Fruit fly (Drosophila melanogaster) whole organism, embryonic: ENCODE data around the gene Fdh.
A peak's percentile ranks its signal among the peaks of the same experiment; 100 is the strongest.

Experiments
- ATbp ChIP-seq: fragments of 200-800 bp; sonication (Bioruptor generic); optimal IDR thresholded peaks from 2 replicates; lab custom pipeline; 2017; ENCODE audit warnings: missing biosample characterization, mild to moderate bottlenecking, missing genetic modification characterization, missing genetic modification reagents
- Awh ChIP-seq: fragments of 200-800 bp; sonication (Bioruptor generic); IDR thresholded peaks from 2 replicates; pipeline ENCODE4, ENCODE4 v1.3.6; 2022; ENCODE audit warnings: missing biosample characterization, missing genetic modification characterization
- Blimp-1 ChIP-seq: fragments of 200-800 bp; sonication (Bioruptor generic); optimal IDR thresholded peaks from 3 replicates; lab custom pipeline; 2018; ENCODE audit warnings: missing biosample characterization, missing genetic modification characterization, mild to moderate bottlenecking, moderate library complexity, missing genetic modification reagents
- CG10274 ChIP-seq: fragments of 200-800 bp; sonication (Bioruptor generic); optimal IDR thresholded peaks from 3 replicates; lab custom pipeline; 2017; ENCODE audit warnings: missing biosample characterization, mild to moderate bottlenecking, missing genetic modification characterization
- CG12071 ChIP-seq: fragments of 200-800 bp; sonication (Bioruptor generic); optimal IDR thresholded peaks from 3 replicates; lab custom pipeline; 2018; ENCODE audit warnings: missing biosample characterization, mild to moderate bottlenecking, missing genetic modification characterization
- CG12299 ChIP-seq: fragments of 200-800 bp; sonication (Bioruptor generic); optimal IDR thresholded peaks from 2 replicates; lab custom pipeline; 2018; ENCODE audit warnings: missing biosample characterization, mild to moderate bottlenecking, missing genetic modification characterization
- CG12769 ChIP-seq: fragments of 200-800 bp; sonication (Bioruptor generic); optimal IDR thresholded peaks from 2 replicates; lab custom pipeline; 2019; ENCODE audit warnings: missing biosample characterization, mild to moderate bottlenecking, missing genetic modification characterization, moderate library complexity
- CG13287 ChIP-seq: fragments of 200-800 bp; sonication (Bioruptor generic); IDR thresholded peaks from 2 replicates; pipeline ENCODE4 v1.3.6; 2022; ENCODE audit warnings: missing biosample characterization, missing genetic modification characterization; ENCODE audit not compliant: partially characterized antibody
- CG13624 ChIP-seq: fragments of 200-800 bp; sonication (Bioruptor generic); optimal IDR thresholded peaks from 2 replicates; lab custom pipeline; 2016; ENCODE audit warnings: missing biosample characterization, missing genetic modification characterization
- CG15269 ChIP-seq: fragments of 200-800 bp; sonication (Bioruptor generic); optimal IDR thresholded peaks from 2 replicates; lab custom pipeline; 2018; ENCODE audit warnings: missing biosample characterization, mild to moderate bottlenecking, missing genetic modification characterization, moderate library complexity
- CG30403 ChIP-seq: fragments of 200-800 bp; sonication (Bioruptor generic); optimal IDR thresholded peaks from 3 replicates; lab custom pipeline; 2016; ENCODE audit warnings: missing biosample characterization, missing genetic modification characterization
- CG31224 ChIP-seq: fragments of 200-800 bp; sonication (Bioruptor generic); IDR thresholded peaks from 2 replicates; pipeline ENCODE4 v1.3.6; 2022; ENCODE audit warnings: missing biosample characterization, missing genetic modification characterization
- CG32767 ChIP-seq: fragments of 200-800 bp; sonication (Bioruptor generic); IDR thresholded peaks from 2 replicates; pipeline ENCODE4 v1.3.6; 2022; ENCODE audit warnings: missing biosample characterization, missing genetic modification characterization
- CG3407 ChIP-seq: fragments of 200-800 bp; sonication (Bioruptor generic); optimal IDR thresholded peaks from 2 replicates; lab custom pipeline; 2018; ENCODE audit warnings: missing biosample characterization, mild to moderate bottlenecking, missing genetic modification characterization
- CG6813 ChIP-seq: fragments of 200-800 bp; sonication (Bioruptor generic); optimal IDR thresholded peaks from 2 replicates; lab custom pipeline; 2017; ENCODE audit warnings: missing biosample characterization, missing genetic modification characterization, mild to moderate bottlenecking, moderate library complexity, missing genetic modification reagents
- CG7357 ChIP-seq: fragments of 200-800 bp; sonication (Bioruptor generic); IDR thresholded peaks from 3 replicates; pipeline ENCODE4 v1.3.6; 2022; ENCODE audit warnings: missing biosample characterization, missing genetic modification characterization
- CG7839 ChIP-seq: fragments of 200-800 bp; sonication (Bioruptor generic); optimal IDR thresholded peaks from 3 replicates; lab custom pipeline; 2018; ENCODE audit warnings: missing biosample characterization, mild to moderate bottlenecking, missing genetic modification characterization, moderate library complexity
- CG7928 ChIP-seq: fragments of 200-800 bp; sonication (Bioruptor generic); optimal IDR thresholded peaks from 2 replicates; lab custom pipeline; 2017; ENCODE audit warnings: missing biosample characterization, mild to moderate bottlenecking, missing genetic modification characterization
- CG7987 ChIP-seq: fragments of 200-800 bp; sonication (Bioruptor generic); optimal IDR thresholded peaks from 2 replicates; lab custom pipeline; 2018; ENCODE audit warnings: missing biosample characterization, mild to moderate bottlenecking, missing genetic modification characterization, moderate library complexity
- CG8290 ChIP-seq, 3 experiments: fragments of 200-800 bp; sonication (Bioruptor generic); optimal IDR thresholded peaks; 2 replicates each; lab custom pipeline; 2016 to 2019; ENCODE audit warnings: missing biosample characterization in 3 of 3, missing genetic modification characterization in 3 of 3, mild to moderate bottlenecking in 2 of 3, moderate library complexity in 1 of 3
- CG9817 ChIP-seq: fragments of 200-800 bp; sonication (Bioruptor generic); optimal IDR thresholded peaks from 2 replicates; lab custom pipeline; 2018; ENCODE audit warnings: missing biosample characterization, mild to moderate bottlenecking, missing genetic modification characterization, moderate library complexity
- CHES-1-like ChIP-seq: fragments of 200-800 bp; sonication (Bioruptor generic); optimal IDR thresholded peaks from 2 replicates; lab custom pipeline; 2016; ENCODE audit warnings: missing biosample characterization, missing genetic modification characterization
- Dad ChIP-seq: fragments of 200-800 bp; sonication (Bioruptor generic); optimal IDR thresholded peaks from 3 replicates; lab custom pipeline; 2016; ENCODE audit warnings: missing biosample characterization, missing genetic modification characterization
- Dll ChIP-seq: fragments of 200-800 bp; sonication (Bioruptor generic); IDR thresholded peaks from 4 replicates; pipeline ENCODE4 v1.3.6; 2022; ENCODE audit warnings: missing biosample characterization, missing genetic modification characterization; ENCODE audit not compliant: partially characterized antibody
- Ets97D ChIP-seq: fragments of 200-800 bp; sonication (Bioruptor generic); optimal IDR thresholded peaks from 3 replicates; lab custom pipeline; 2016; ENCODE audit warnings: missing biosample characterization, missing genetic modification characterization
- HLHmδ ChIP-seq: fragments of 200-800 bp; sonication (Bioruptor generic); optimal IDR thresholded peaks from 2 replicates; lab custom pipeline; 2018; ENCODE audit warnings: missing biosample characterization, mild to moderate bottlenecking, missing genetic modification characterization, moderate library complexity
- Meics ChIP-seq: fragments of 200-800 bp; sonication (Bioruptor generic); optimal IDR thresholded peaks from 2 replicates; lab custom pipeline; 2017; ENCODE audit warnings: missing biosample characterization, mild to moderate bottlenecking, missing genetic modification characterization
- NC2β ChIP-seq: fragments of 200-800 bp; sonication (Bioruptor generic); optimal IDR thresholded peaks from 2 replicates; lab custom pipeline; 2016; ENCODE audit warnings: missing biosample characterization, missing genetic modification characterization
- Poxn ChIP-seq: fragments of 200-800 bp; sonication (Bioruptor generic); IDR thresholded peaks from 2 replicates; pipeline ENCODE4 v1.3.6; 2022; ENCODE audit warnings: missing biosample characterization, missing genetic modification characterization
- Six4 ChIP-seq: fragments of 200-800 bp; sonication (Bioruptor generic); optimal IDR thresholded peaks from 2 replicates; lab custom pipeline; 2016; ENCODE audit warnings: missing biosample characterization, missing genetic modification characterization
- Sry-δ ChIP-seq: fragments of 200-800 bp; sonication (Bioruptor generic); optimal IDR thresholded peaks from 2 replicates; lab custom pipeline; 2016; ENCODE audit warnings: missing biosample characterization, missing genetic modification characterization
- ac ChIP-seq: fragments of 200-800 bp; sonication (Bioruptor generic); optimal IDR thresholded peaks from 3 replicates; lab custom pipeline; 2017; ENCODE audit warnings: missing biosample characterization, mild to moderate bottlenecking, missing genetic modification characterization
- az2 ChIP-seq: fragments of 200-800 bp; sonication (Bioruptor generic); optimal IDR thresholded peaks from 3 replicates; lab custom pipeline; 2016; ENCODE audit warnings: missing biosample characterization, missing genetic modification characterization
- bigmax ChIP-seq: fragments of 200-800 bp; sonication (Bioruptor generic); optimal IDR thresholded peaks from 2 replicates; lab custom pipeline; 2018; ENCODE audit warnings: missing biosample characterization, mild to moderate bottlenecking, missing genetic modification characterization
- br ChIP-seq: fragments of >200 bp; optimal IDR thresholded peaks from 2 replicates; lab custom pipeline; 2017
- cato ChIP-seq: fragments of 200-800 bp; sonication (Bioruptor generic); optimal IDR thresholded peaks from 2 replicates; lab custom pipeline; 2016; ENCODE audit warnings: missing biosample characterization, missing genetic modification characterization, borderline replicate concordance
- cg ChIP-seq: fragments of 200-800 bp; sonication (Bioruptor generic); optimal IDR thresholded peaks from 3 replicates; lab custom pipeline; 2019; ENCODE audit warnings: missing biosample characterization, mild to moderate bottlenecking, missing genetic modification characterization, moderate library complexity
- dan ChIP-seq: fragments of 200-800 bp; sonication (Bioruptor generic); IDR thresholded peaks from 2 replicates; pipeline ENCODE4 v1.3.6; 2022; ENCODE audit warnings: missing biosample characterization, missing genetic modification characterization
- dmrt99B ChIP-seq: fragments of 200-800 bp; sonication (Bioruptor generic); optimal IDR thresholded peaks from 2 replicates; lab custom pipeline; 2018; ENCODE audit warnings: missing biosample characterization, mild to moderate bottlenecking, missing genetic modification characterization, moderate library complexity
- her ChIP-seq: fragments of 200-800 bp; sonication (Bioruptor generic); optimal IDR thresholded peaks from 2 replicates; lab custom pipeline; 2016; ENCODE audit warnings: missing biosample characterization, missing genetic modification characterization
- inv ChIP-seq: fragments of 200-800 bp; sonication (Bioruptor generic); IDR thresholded peaks from 2 replicates; pipeline ENCODE4 v1.3.6; 2022; ENCODE audit warnings: missing biosample characterization, missing genetic modification characterization; ENCODE audit not compliant: partially characterized antibody
- lbe ChIP-seq: fragments of 200-800 bp; sonication (Bioruptor generic); optimal IDR thresholded peaks from 2 replicates; lab custom pipeline; 2016; ENCODE audit warnings: missing biosample characterization, mild to moderate bottlenecking, missing genetic modification characterization
- salm ChIP-seq: fragments of 200-800 bp; sonication (Bioruptor generic); optimal IDR thresholded peaks from 2 replicates; lab custom pipeline; 2018; ENCODE audit warnings: missing biosample characterization, mild to moderate bottlenecking, missing genetic modification characterization
- sima ChIP-seq: fragments of 200-800 bp; sonication (Bioruptor generic); optimal IDR thresholded peaks from 2 replicates; lab custom pipeline; 2016; ENCODE audit warnings: missing biosample characterization, missing genetic modification characterization
- sna ChIP-seq: fragments of 200-800 bp; sonication (Bioruptor generic); IDR thresholded peaks from 2 replicates; pipeline ENCODE4 v1.3.6; 2022; ENCODE audit warnings: missing biosample characterization, missing genetic modification characterization; ENCODE audit not compliant: partially characterized antibody
- so ChIP-seq: fragments of 200-800 bp; sonication (Bioruptor generic); IDR thresholded peaks from 3 replicates; pipeline ENCODE4 v1.3.6; 2022; ENCODE audit warnings: missing biosample characterization, missing genetic modification characterization
- tna ChIP-seq: fragments of 200-800 bp; sonication (Bioruptor generic); IDR thresholded peaks from 2 replicates; pipeline ENCODE4 v1.3.6; 2022; ENCODE audit warnings: missing biosample characterization, missing genetic modification characterization; ENCODE audit not compliant: partially characterized antibody
- unc-4 ChIP-seq: fragments of 200-800 bp; sonication (Bioruptor generic); IDR thresholded peaks from 2 replicates; pipeline ENCODE4 v1.3.6; 2022; ENCODE audit warnings: missing biosample characterization, missing genetic modification characterization; ENCODE audit not compliant: partially characterized antibody
- zfh1 ChIP-seq: fragments of 200-800 bp; sonication (Bioruptor generic); IDR thresholded peaks from 3 replicates; pipeline ENCODE4 v1.3.6; 2022; ENCODE audit warnings: missing biosample characterization, missing genetic modification characterization

Gene Fdh

DNA sequence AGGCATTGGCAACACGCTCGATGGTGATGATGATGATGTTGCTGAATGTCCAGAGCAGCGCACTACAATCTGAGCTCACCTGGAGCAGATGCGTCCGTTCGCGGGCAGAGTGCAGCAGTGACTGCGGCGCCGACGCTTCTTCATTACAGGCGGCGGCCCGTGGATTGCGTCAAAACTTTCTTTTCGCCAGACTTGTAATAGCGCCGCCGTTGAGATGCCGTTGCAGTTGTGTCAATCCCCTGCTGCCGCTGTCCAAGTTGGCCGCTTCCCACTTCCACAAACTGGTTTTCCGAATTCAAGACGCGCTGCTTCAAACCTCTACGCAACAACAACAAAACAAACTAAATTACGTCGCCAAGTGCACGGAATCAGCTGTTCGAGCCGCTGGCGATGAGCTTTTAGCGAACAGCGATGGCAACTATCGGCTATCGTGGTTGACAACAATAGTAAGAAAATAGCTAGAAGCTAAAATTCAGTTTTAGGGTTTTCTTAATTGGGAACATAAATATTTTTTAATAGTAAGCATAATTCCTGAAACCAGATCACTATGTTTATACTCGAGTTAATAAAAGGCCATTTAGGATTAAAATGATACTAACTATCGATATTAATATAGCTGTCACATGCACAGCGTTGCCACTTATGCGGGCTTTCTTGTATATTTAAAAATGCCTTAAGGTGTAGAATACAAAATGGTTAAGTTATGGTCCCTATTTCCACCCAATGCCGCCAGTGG, 9.8 kb upstream of the Fdh start, which contains the start of gene Tpc1 (continued):
- no peak for TF ChIP-seq CG31224
- no peak for TF ChIP-seq NC2β
- no peak for TF ChIP-seq CG12299 (tag; lab: Kevin White, UChicago)
- TF ChIP-seq Dad (GFP tag; lab: Kevin White, UChicago) = peak; percentile 29
- no peak for TF ChIP-seq dmrt99B (tag; lab: Kevin White, UChicago)
- TF ChIP-seq Poxn = no peak
- peak; percentile 83 for TF ChIP-seq Blimp-1
- no peak for TF ChIP-seq CG10274 (GFP tag; lab: Kevin White, UChicago)
- no peak for TF ChIP-seq so (GFP tag; lab: Robert Waterston, UW)
- no peak for TF ChIP-seq dan
- no peak for TF ChIP-seq sima (GFP tag; lab: Kevin White, UChicago)
- peak; percentile 94 for TF ChIP-seq unc-4 (GFP tag; lab: Robert Waterston, UW)
- TF ChIP-seq tna (GFP tag; lab: Robert Waterston, UW) = peak; percentile 22; the same call in 1 of the 2 replicates
- TF ChIP-seq Dll = peak; percentile 98
- no peak for TF ChIP-seq CG9817
- TF ChIP-seq cg = no peak
- no peak for TF ChIP-seq br (lab: Kevin White, UChicago)
- no peak for TF ChIP-seq CG32767 (GFP tag; lab: Robert Waterston, UW)
- TF ChIP-seq CG6813 (GFP tag; lab: Kevin White, UChicago) = no peak
- peak; percentile 94 for TF ChIP-seq sna (GFP tag; lab: Robert Waterston, UW)
- TF ChIP-seq her (GFP tag; lab: Kevin White, UChicago) = no peak
- peak; percentile 92 for TF ChIP-seq CG13287
- TF ChIP-seq ATbp (GFP tag; lab: Kevin White, UChicago) = no peak
- peak; percentile 26 for TF ChIP-seq lbe (GFP tag; lab: Kevin White, UChicago)
- no peak for TF ChIP-seq salm (tag; lab: Kevin White, UChicago)
- TF ChIP-seq cato (GFP tag; lab: Kevin White, UChicago) = no peak
- peak; percentile 38 for TF ChIP-seq Meics (GFP tag; lab: Kevin White, UChicago)
- no peak for TF ChIP-seq az2 (GFP tag; lab: Kevin White, UChicago)
- TF ChIP-seq CG13624 (GFP tag; lab: Kevin White, UChicago) = peak; percentile 81
- TF ChIP-seq CG30403 = peak; percentile 57
- no peak for TF ChIP-seq bigmax (GFP tag; lab: Kevin White, UChicago)
- TF ChIP-seq CG12071 (GFP tag; lab: Kevin White, UChicago) = no peak
- peak; percentile 2 for TF ChIP-seq CG15269 (tag; lab: Kevin White, UChicago)
- TF ChIP-seq CG3407 (GFP tag; lab: Kevin White, UChicago) = no peak
- peak; percentile 85 for TF ChIP-seq inv (GFP tag; lab: Robert Waterston, UW)
- TF ChIP-seq CG7928 (GFP tag; lab: Kevin White, UChicago) = no peak
- peak; percentile 51 for TF ChIP-seq Ets97D (GFP tag; lab: Kevin White, UChicago)
- peak; percentile 36 for TF ChIP-seq HLHmδ (GFP tag; lab: Kevin White, UChicago)
- TF ChIP-seq zfh1 (GFP tag; lab: Robert Waterston, UW) = 0 out of 3 replicates have a peak, but pooled peaks have one; percentile 7
- TF ChIP-seq CG7839 (tag; lab: Kevin White, UChicago) = no peak
- TF ChIP-seq CG8290 (GFP tag; optimal IDR thresholded peaks at IDR 0.05; lab: Kevin White, UChicago) = peak; percentile 30
- TF ChIP-seq CG8290 (tag; optimal IDR thresholded peaks at IDR 0.05; lab: Kevin White, UChicago) = no peak
- peak; percentile 44 for TF ChIP-seq CHES-1-like (GFP tag; lab: Kevin White, UChicago)
- peak; percentile 88 for TF ChIP-seq Sry-δ (GFP tag; lab: Kevin White, UChicago)
- TF ChIP-seq ac (GFP tag; lab: Kevin White, UChicago) = no peak
- TF ChIP-seq CG7987 (GFP tag; lab: Kevin White, UChicago) = no peak
- no peak for TF ChIP-seq Awh
- TF ChIP-seq CG7357 (GFP tag; lab: Robert Waterston, UW) = no peak
- no peak for TF ChIP-seq Six4 (GFP tag; lab: Kevin White, UChicago)
- TF ChIP-seq CG12769 = peak; percentile 49
